Fruit fly (Drosophila melanogaster): Measurements from ENCODE around the gene chm.

chm gene

DNA sequence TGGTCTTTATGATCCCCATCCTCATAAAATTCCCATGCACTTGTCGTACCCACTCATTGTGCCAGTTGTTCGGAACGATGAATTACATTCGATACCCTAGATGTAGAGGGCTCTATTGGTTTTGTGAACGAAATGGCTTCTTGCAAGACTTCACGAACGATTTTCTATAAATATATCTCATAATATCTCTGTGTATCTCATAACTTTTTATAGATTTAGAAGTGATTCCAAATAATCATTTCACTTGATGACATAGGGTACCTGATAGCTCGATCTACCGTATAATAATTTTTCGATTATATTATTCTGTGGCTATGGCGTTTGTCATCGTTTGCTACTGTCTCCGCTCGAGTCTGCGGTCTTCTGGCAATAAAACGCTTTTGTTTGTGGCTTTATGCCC, 15.3 kb upstream of the chm start (continued):
- peak; percentile 59 for TF ChIP-seq bcd (GFP tag; optimal IDR thresholded peaks at IDR 0.05)
- TF ChIP-seq pan (optimal IDR thresholded peaks at IDR 0.05) = no peak
- TF ChIP-seq pan (GFP tag; optimal IDR thresholded peaks at IDR 0.05 in 1 of 2, IDR thresholded peaks at IDR 0.05 in 1 of 2) = peak in 1 of 2 experiments; percentile 88
- TF ChIP-seq CG8359 (GFP tag; optimal IDR thresholded peaks at IDR 0.05; ENCODE audit: borderline replicate concordance) = no peak
- TF ChIP-seq sug (tag; optimal IDR thresholded peaks at IDR 0.05) = no peak
- no peak for TF ChIP-seq wek (GFP tag; optimal IDR thresholded peaks at IDR 0.05)
- TF ChIP-seq cato (GFP tag; optimal IDR thresholded peaks at IDR 0.05; ENCODE audit: borderline replicate concordance) = no peak
- no peak for TF ChIP-seq CG5245 (GFP tag; optimal IDR thresholded peaks at IDR 0.05)
- peak; percentile 80 for TF ChIP-seq Drgx (GFP tag; IDR thresholded peaks at IDR 0.05)
- TF ChIP-seq CG13123 (GFP tag; optimal IDR thresholded peaks at IDR 0.05) = no peak
- TF ChIP-seq h (optimal IDR thresholded peaks at IDR 0.05) = no peak
- TF ChIP-seq Lhr (GFP tag; optimal IDR thresholded peaks at IDR 0.05) = no peak
- peak; percentile 52 to 72 for TF ChIP-seq Pdp1 (GFP tag; optimal IDR thresholded peaks at IDR 0.05)
- TF ChIP-seq CG18764 (GFP tag; optimal IDR thresholded peaks at IDR 0.05) = peak; percentile 12
- no peak for TF ChIP-seq CG10431 (GFP tag; optimal IDR thresholded peaks at IDR 0.05)
- peak; percentile 48; the same call in 1 of the 2 replicates for TF ChIP-seq ranshi (GFP tag; IDR thresholded peaks at IDR 0.05)
- peak; percentile 26 for TF ChIP-seq zfh2 (GFP tag; optimal IDR thresholded peaks at IDR 0.05)
- TF ChIP-seq mirr (GFP tag; optimal IDR thresholded peaks at IDR 0.05) = no peak
- TF ChIP-seq twi (tag; optimal IDR thresholded peaks at IDR 0.05) = no peak
- TF ChIP-seq ham (GFP tag; IDR thresholded peaks at IDR 0.05) = no peak
- TF ChIP-seq tgo (GFP tag; IDR thresholded peaks at IDR 0.05) = peak; percentile 82
- peak; percentile 40 for TF ChIP-seq CG12942 (GFP tag; optimal IDR thresholded peaks at IDR 0.05)
- no peak for TF ChIP-seq psq (GFP tag; optimal IDR thresholded peaks at IDR 0.05)
- TF ChIP-seq CG7745 (tag; optimal IDR thresholded peaks at IDR 0.05) = no peak
- peak; percentile 51; the same call in 1 of the 2 replicates for TF ChIP-seq NFAT (GFP tag; IDR thresholded peaks at IDR 0.05)
- peak; percentile 22 for TF ChIP-seq CG18011 (GFP tag; optimal IDR thresholded peaks at IDR 0.05)
- TF ChIP-seq Six4 (GFP tag; optimal IDR thresholded peaks at IDR 0.05) = peak; percentile 38
- TF ChIP-seq CG3163 (GFP tag; optimal IDR thresholded peaks at IDR 0.05) = no peak
- TF ChIP-seq CG16815 (GFP tag; optimal IDR thresholded peaks at IDR 0.05) = peak; percentile 41
- TF ChIP-seq NfI (GFP tag; optimal IDR thresholded peaks at IDR 0.05) = peak; percentile 46
- no peak for TF ChIP-seq hbn (GFP tag; IDR thresholded peaks at IDR 0.05; ENCODE audit: partially characterized antibody)
- TF ChIP-seq HLHmδ (GFP tag; optimal IDR thresholded peaks at IDR 0.05) = no peak
- no peak for TF ChIP-seq CHES-1-like (GFP tag; optimal IDR thresholded peaks at IDR 0.05)
- TF ChIP-seq eyg (GFP tag; optimal IDR thresholded peaks at IDR 0.05) = no peak
- peak; percentile 46 for TF ChIP-seq vfl (GFP tag; optimal IDR thresholded peaks at IDR 0.05)
- TF ChIP-seq CG11696 (GFP tag; IDR thresholded peaks at IDR 0.05) = peak; percentile 62
- peak; percentile 62 for TF ChIP-seq fd96Cb (tag; optimal IDR thresholded peaks at IDR 0.05)
- no peak for TF ChIP-seq HLH4C (GFP tag; IDR thresholded peaks at IDR 0.05; ENCODE audit: partially characterized antibody)
- TF ChIP-seq CG11247 (GFP tag; IDR thresholded peaks at IDR 0.05) = peak; percentile 54
- TF ChIP-seq CG12155 (GFP tag; optimal IDR thresholded peaks at IDR 0.05) = peak; percentile 42
- no peak for TF ChIP-seq CG11398 (GFP tag; optimal IDR thresholded peaks at IDR 0.05)
- TF ChIP-seq al (GFP tag; IDR thresholded peaks at IDR 0.05) = peak; percentile 64
- TF ChIP-seq yki (optimal IDR thresholded peaks at IDR 0.05) = no peak
- TF ChIP-seq dmrt11E (tag; optimal IDR thresholded peaks at IDR 0.05) = peak; percentile 15
- TF ChIP-seq sr (GFP tag; IDR thresholded peaks at IDR 0.05) = peak; percentile 14; the same call in 1 of the 3 replicates
- TF ChIP-seq Rfx (GFP tag; IDR thresholded peaks at IDR 0.05) = peak; percentile 82
- TF ChIP-seq Asciz (GFP tag; optimal IDR thresholded peaks at IDR 0.05) = peak; percentile 56
- TF ChIP-seq HHEX (GFP tag; optimal IDR thresholded peaks at IDR 0.05) = peak; percentile 69
- TF ChIP-seq PHDP (tag; optimal IDR thresholded peaks at IDR 0.05) = peak; percentile 72
- no peak for TF ChIP-seq CG34376 (GFP tag; optimal IDR thresholded peaks at IDR 0.05)
- TF ChIP-seq zfh1 (GFP tag; IDR thresholded peaks at IDR 0.05) = peak; percentile 57; the same call in 1 of the 3 replicates
- peak; percentile 38; the same call in 1 of the 2 replicates for TF ChIP-seq wor (GFP tag; IDR thresholded peaks at IDR 0.05)

Data from whole organism, embryonic.